Worm (Caenorhabditis elegans) whole organism, L4 larva: ENCODE data around the gene C01B9.4.
"Not testable (repeated sequence)": the region's sequence is repeated elsewhere in the genome, so short reads cannot be mapped to it uniquely, and the experiment has no call there.

Experiments
- D1046.2 ChIP-seq: fragments of 200-800 bp; sonication (Bioruptor generic); IDR thresholded peaks from 2 replicates; pipeline ENCODE4 v1.3.6; 2022; ENCODE audit warnings: missing genetic modification characterization, missing compliant biosample characterization
- F49E8.2 ChIP-seq: sonication (generic microtip); optimal IDR thresholded peaks from 2 replicates; lab custom pipeline; 2016; ENCODE audit warnings: missing compliant biosample characterization, mild to moderate bottlenecking, missing genetic modification characterization, borderline replicate concordance
- T26A8.4 ChIP-seq: fragments of 200-800 bp; sonication (Bioruptor generic); IDR thresholded peaks from 2 replicates; pipeline ENCODE4 v1.3.6; 2022; ENCODE audit warnings: missing genetic modification characterization, missing compliant biosample characterization
- Y105C5A.15 ChIP-seq: fragments of 200-800 bp; sonication (Bioruptor generic); IDR thresholded peaks from 2 replicates; pipeline ENCODE4 v1.3.6; 2022; ENCODE audit warnings: missing genetic modification characterization, missing compliant biosample characterization
- Y48G9A.11 ChIP-seq: fragments of 200-800 bp; sonication (Bioruptor generic); IDR thresholded peaks from 2 replicates; pipeline ENCODE4 v1.3.6; 2022; ENCODE audit warnings: missing genetic modification reagents, missing genetic modification characterization, missing compliant biosample characterization
- Y75B8A.6 ChIP-seq: fragments of 200-800 bp; sonication (Bioruptor generic); IDR thresholded peaks from 2 replicates; pipeline ENCODE4 v1.3.6; 2022; ENCODE audit warnings: missing genetic modification reagents, missing genetic modification characterization, missing compliant biosample characterization
- aly-2 ChIP-seq: sonication (generic microtip); optimal IDR thresholded peaks from 2 replicates; lab custom pipeline; 2018; ENCODE audit warnings: missing biosample characterization, missing genetic modification characterization
- ctbp-1 ChIP-seq: fragments of 200-800 bp; sonication (Bioruptor generic); IDR thresholded peaks from 2 replicates; pipeline ENCODE4 v1.3.6; 2022; ENCODE audit warnings: missing genetic modification reagents, missing genetic modification characterization, missing compliant biosample characterization
- daf-16 ChIP-seq, 3 experiments: sonication (generic microtip); optimal IDR thresholded peaks; 2 replicates each; lab custom pipeline; 2016 to 2017; ENCODE audit warnings: missing genetic modification characterization in 3 of 3, missing genetic modification reagents in 3 of 3, mild to moderate bottlenecking in 2 of 3, missing compliant biosample characterization in 2 of 3, missing biosample characterization in 1 of 3, moderate library complexity in 1 of 3
- daf-8 ChIP-seq: fragments of 200-800 bp; sonication (Bioruptor generic); IDR thresholded peaks from 2 replicates; pipeline ENCODE4 v1.3.6; 2022; ENCODE audit warnings: missing genetic modification characterization, missing compliant biosample characterization
- dmd-6 ChIP-seq: fragments of 200-800 bp; sonication (Bioruptor generic); IDR thresholded peaks from 2 replicates; pipeline ENCODE4 v1.3.6; 2022; ENCODE audit warnings: missing genetic modification reagents, missing genetic modification characterization, missing compliant biosample characterization
- duxl-1 ChIP-seq: sonication (generic microtip); optimal IDR thresholded peaks from 2 replicates; lab custom pipeline; 2016; ENCODE audit warnings: mild to moderate bottlenecking, missing genetic modification characterization, moderate library complexity, missing compliant biosample characterization; ENCODE audit not compliant: poor library complexity
- egl-43 ChIP-seq: fragments of 200-800 bp; sonication (Bioruptor generic); IDR thresholded peaks from 2 replicates; pipeline ENCODE4 v1.3.6; 2022; ENCODE audit warnings: missing genetic modification reagents, missing genetic modification characterization, missing compliant biosample characterization
- hlh-11 ChIP-seq: fragments of 200-800 bp; sonication (Bioruptor generic); optimal IDR thresholded peaks from 2 replicates; lab custom pipeline; 2018; ENCODE audit warnings: mild to moderate bottlenecking, missing genetic modification characterization, missing compliant biosample characterization
- hlh-30 ChIP-seq: sonication (generic microtip); optimal IDR thresholded peaks from 2 replicates; lab custom pipeline; 2017; ENCODE audit warnings: antibody characterized with exemption, mild to moderate bottlenecking, missing genetic modification characterization, missing compliant biosample characterization; ENCODE audit not compliant: insufficient read depth
- lsy-2 ChIP-seq, 2 experiments: fragments of 150-350 bp in 1 of 2; sonication (generic microtip) in 1 of 2; optimal IDR thresholded peaks; 2 replicates each; lab custom pipeline; 2014 to 2017; ENCODE audit warnings: missing biosample characterization in 2 of 2, missing genetic modification characterization in 2 of 2
- madf-5 ChIP-seq, 2 experiments: fragments of 200-800 bp; sonication (Bioruptor generic); IDR thresholded peaks; 2 replicates each; pipeline ENCODE4 v1.3.6; 2022; ENCODE audit warnings: missing compliant biosample characterization in 2 of 2, missing genetic modification characterization in 2 of 2
- mdl-1 ChIP-seq, 2 experiments: fragments of 150-350 bp in 1 of 2; sonication (generic microtip) in 1 of 2; optimal IDR thresholded peaks; 2 replicates each; lab custom pipeline; 2014 to 2017; ENCODE audit warnings: missing biosample characterization in 2 of 2, missing genetic modification characterization in 2 of 2
- mes-2 ChIP-seq: sonication (generic microtip); optimal IDR thresholded peaks from 2 replicates; lab custom pipeline; 2016; ENCODE audit warnings: missing genotype, mild to moderate bottlenecking, missing genetic modification characterization, missing compliant biosample characterization; ENCODE audit not compliant: poor library complexity, severe bottlenecking
- mxl-2 ChIP-seq: fragments of 200-800 bp; sonication (Bioruptor generic); conservative IDR thresholded peaks from 2 replicates; pipeline ENCODE4 v1.3.6; 2022; ENCODE audit warnings: missing genetic modification reagents, missing genetic modification characterization, missing compliant biosample characterization
- mxl-3 ChIP-seq: fragments of 200-800 bp; sonication (Bioruptor generic); optimal IDR thresholded peaks from 2 replicates; lab custom pipeline; 2018; ENCODE audit warnings: mild to moderate bottlenecking, missing genetic modification characterization, missing compliant biosample characterization
- nhr-102 ChIP-seq: sonication (generic microtip); optimal IDR thresholded peaks from 2 replicates; lab custom pipeline; 2016; ENCODE audit warnings: mild to moderate bottlenecking, missing genetic modification characterization, moderate library complexity, missing compliant biosample characterization
- nhr-11 ChIP-seq: fragments of 150-350 bp; optimal IDR thresholded peaks from 2 replicates; lab custom pipeline; 2014; ENCODE audit warnings: missing biosample characterization, missing genetic modification characterization
- nhr-28 ChIP-seq: fragments of 150-350 bp; optimal IDR thresholded peaks from 2 replicates; lab custom pipeline; 2014; ENCODE audit warnings: missing biosample characterization, missing genetic modification characterization
- nhr-42 ChIP-seq: fragments of 200-800 bp; sonication (Bioruptor generic); IDR thresholded peaks from 2 replicates; pipeline ENCODE4 v1.3.6; 2022; ENCODE audit warnings: missing genetic modification characterization, missing compliant biosample characterization
- nhr-48 ChIP-seq: sonication (generic microtip); optimal IDR thresholded peaks from 2 replicates; lab custom pipeline; 2016; ENCODE audit warnings: mild to moderate bottlenecking, missing genetic modification characterization, missing compliant biosample characterization
- nhr-6 ChIP-seq: fragments of 150-350 bp; optimal IDR thresholded peaks from 2 replicates; lab custom pipeline; 2014; ENCODE audit warnings: missing biosample characterization, missing genetic modification characterization
- nhr-76 ChIP-seq: fragments of 150-350 bp; optimal IDR thresholded peaks from 2 replicates; lab custom pipeline; 2014; ENCODE audit warnings: missing biosample characterization, missing genetic modification characterization
- nhr-77 ChIP-seq: fragments of 150-350 bp; optimal IDR thresholded peaks from 2 replicates; lab custom pipeline; 2014; ENCODE audit warnings: missing biosample characterization, missing genetic modification characterization
- pha-4 ChIP-seq, 2 experiments: fragments of 150-350 bp in 1 of 2; fragments of 200-800 bp in 1 of 2; sonication (Bioruptor generic) in 1 of 2; IDR thresholded peaks in 1 of 2; optimal IDR thresholded peaks in 1 of 2; 2 replicates each; pipeline versions ENCODE4 v1.3.6 to Lab custom; 2014 to 2022; ENCODE audit warnings: missing genetic modification characterization in 2 of 2, missing genetic modification reagents in 2 of 2, missing biosample characterization in 1 of 2, missing compliant biosample characterization in 1 of 2
- php-3 ChIP-seq: fragments of 200-800 bp; sonication (Bioruptor generic); IDR thresholded peaks from 2 replicates; pipeline ENCODE4 v1.3.6; 2022; ENCODE audit warnings: missing genetic modification reagents, missing genetic modification characterization, missing compliant biosample characterization
- pqm-1 ChIP-seq: sonication (generic microtip); optimal IDR thresholded peaks from 2 replicates; lab custom pipeline; 2017; ENCODE audit warnings: missing biosample characterization, missing genetic modification characterization
- snpc-1.2 ChIP-seq: fragments of 200-800 bp; sonication (Bioruptor generic); IDR thresholded peaks from 2 replicates; pipeline ENCODE4 v1.3.6; 2022; ENCODE audit warnings: missing genetic modification reagents, missing genetic modification characterization, missing compliant biosample characterization
- snpc-4 ChIP-seq: fragments of 150-350 bp; optimal IDR thresholded peaks from 2 replicates; lab custom pipeline; 2014; ENCODE audit warnings: missing biosample characterization, missing genetic modification characterization
- spr-1 ChIP-seq: sonication (generic microtip); optimal IDR thresholded peaks from 2 replicates; lab custom pipeline; 2016; ENCODE audit warnings: mild to moderate bottlenecking, missing genetic modification characterization, missing compliant biosample characterization
- tra-1 ChIP-seq: fragments of 200-800 bp; sonication (Bioruptor generic); IDR thresholded peaks from 2 replicates; pipeline ENCODE4 v1.3.6; 2022; ENCODE audit warnings: missing genetic modification reagents, missing genetic modification characterization, missing compliant biosample characterization
- unc-39 ChIP-seq: sonication (generic microtip); optimal IDR thresholded peaks from 2 replicates; lab custom pipeline; 2017; ENCODE audit warnings: missing biosample characterization, missing genetic modification characterization
- vab-7 ChIP-seq: fragments of 200-800 bp; sonication (Bioruptor generic); IDR thresholded peaks from 2 replicates; pipeline ENCODE4 v1.3.6; 2022; ENCODE audit warnings: missing genetic modification reagents, missing genetic modification characterization, missing compliant biosample characterization
- ztf-11 ChIP-seq: fragments of 150-350 bp; optimal IDR thresholded peaks from 2 replicates; lab custom pipeline; 2014; ENCODE audit warnings: missing biosample characterization, missing genetic modification characterization
- ztf-7 ChIP-seq: fragments of 150-350 bp; optimal IDR thresholded peaks from 2 replicates; lab custom pipeline; 2014; ENCODE audit warnings: missing biosample characterization, missing genetic modification characterization

Gene C01B9.4

DNA sequence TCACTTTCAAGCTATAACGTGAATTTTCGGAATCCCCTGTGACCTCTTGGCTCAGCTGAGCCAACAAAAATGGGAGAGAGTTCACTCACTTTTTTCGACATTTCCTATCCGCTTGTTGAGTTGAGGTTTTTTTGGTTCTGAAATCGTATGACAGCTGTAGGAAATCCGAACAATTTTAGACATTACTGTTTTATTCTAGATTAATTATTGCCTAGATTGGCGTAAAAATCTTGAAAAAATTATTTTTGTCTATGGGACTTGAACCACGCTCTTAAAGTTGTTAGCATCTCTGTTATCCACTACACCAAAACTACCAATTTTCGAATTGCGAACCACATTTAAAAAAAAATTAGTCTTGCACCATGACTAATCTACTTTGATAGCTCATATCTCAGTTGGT lies at the start of gene C01B9.4:
TSS of gene C01B9.4 (minus strand) at position 101 of the 400 bp plus-strand sequence.
- TF ChIP-seq ztf-7 (tag; lab: Kevin White, UChicago) (no peak), unc-39 (tag; lab: Kevin White, UChicago) (no peak)

- TF ChIP-seq nhr-6 (no peak), egl-43 (no peak), nhr-28 (peak; percentile 9), daf-16 (GFP tag; optimal IDR thresholded peaks at IDR 0.05; lab: Kevin White, UChicago) (no peak), daf-16 (tag; optimal IDR thresholded peaks at IDR 0.05; lab: Kevin White, UChicago) (peak; percentile 70)
Observed at ce11 chrII:13833505-13833904, 49.7 kb upstream of the C01B9.4 start, which contains the start of gene F08G2.5. TSS of gene F08G2.5 (minus strand) at chrII:13833631.

ce11 chrII:13830255-13830654 lies 46.5 kb upstream of the C01B9.4 start, which contains the start of gene F08G2.4:
TSS of gene F08G2.4 (plus strand) at chrII:13830602.
- TF ChIP-seq ztf-11 (no peak), madf-5 (GFP tag; IDR thresholded peaks at IDR 0.05; lab: Robert Waterston, UW) (no peak), Y75B8A.6 (GFP tag; lab: Robert Waterston, UW) (no peak), nhr-48 (tag; lab: Kevin White, UChicago) (no peak), Y48G9A.11 (GFP tag; lab: Robert Waterston, UW) (no peak), egl-43 (no peak), nhr-6 (no peak), tra-1 (GFP tag; lab: Robert Waterston, UW) (no peak), snpc-4 (tag; lab: Kevin White, UChicago) (no peak), vab-7 (GFP tag; lab: Robert Waterston, UW) (no peak), unc-39 (tag; lab: Kevin White, UChicago) (no peak), T26A8.4 (GFP tag; lab: Robert Waterston, UW) (no peak), nhr-11 (tag; lab: Kevin White, UChicago) (no peak), D1046.2 (GFP tag; lab: Robert Waterston, UW) (no peak), ctbp-1 (no peak), Y105C5A.15 (GFP tag; lab: Robert Waterston, UW) (no peak), daf-8 (GFP tag; lab: Robert Waterston, UW) (no peak)
- TF ChIP-seq, all 104 proteins: peak for 0

ce11 chrII:13829123-13829996 lies 45.6 kb upstream of the C01B9.4 start:
- peak; percentile 38 to 55 for TF ChIP-seq lsy-2 (tag; optimal IDR thresholded peaks at IDR 0.05; lab: Kevin White, UChicago)
- peak; percentile 11 for TF ChIP-seq aly-2 (tag; lab: Kevin White, UChicago)
- TF ChIP-seq hlh-30 (tag; lab: Kevin White, UChicago): peak; percentile 70
- TF ChIP-seq nhr-77 (tag; lab: Kevin White, UChicago): peak; percentile 90
- TF ChIP-seq hlh-11 (tag; lab: Kevin White, UChicago): peak; percentile 71
- TF ChIP-seq snpc-4 (tag; lab: Kevin White, UChicago): peak; percentile 85
- peak; percentile 36 for TF ChIP-seq mes-2 (tag; lab: Kevin White, UChicago)
- TF ChIP-seq nhr-48 (tag; lab: Kevin White, UChicago): peak; percentile 59
- TF ChIP-seq pha-4 (GFP tag; IDR thresholded peaks at IDR 0.05; lab: Robert Waterston, UW): peak; percentile 45; the same call in 1 of the 2 replicates
- TF ChIP-seq pha-4 (tag; optimal IDR thresholded peaks at IDR 0.05; lab: Kevin White, UChicago): not testable (repeated sequence)
- TF ChIP-seq F49E8.2 (tag; lab: Kevin White, UChicago): peak; percentile 81
- TF ChIP-seq nhr-6: peak; percentile 79
- TF ChIP-seq spr-1: peak; percentile 55
- TF ChIP-seq mdl-1 (tag; optimal IDR thresholded peaks at IDR 0.05; lab: Kevin White, UChicago): peak in 1 of 2 experiments; percentile 43
- peak; percentile 71 for TF ChIP-seq dmd-6 (GFP tag; lab: Robert Waterston, UW)
- TF ChIP-seq nhr-42 (GFP tag; lab: Robert Waterston, UW): peak; percentile 91
- peak; percentile 72 for TF ChIP-seq snpc-1.2
- TF ChIP-seq nhr-76 (tag; lab: Kevin White, UChicago): peak; percentile 28
- TF ChIP-seq nhr-102 (tag; lab: Kevin White, UChicago): peak; percentile 69
- peak in 1 of 2 experiments; percentile 41 for TF ChIP-seq daf-16 (GFP tag; optimal IDR thresholded peaks at IDR 0.05; lab: Kevin White, UChicago)
- peak; percentile 62 for TF ChIP-seq daf-16 (tag; optimal IDR thresholded peaks at IDR 0.05; lab: Kevin White, UChicago)
- peak; percentile 30; the same call in 1 of the 2 replicates for TF ChIP-seq php-3
- 0 out of 2 replicates have a peak, but pooled peaks have one; percentile 32 for TF ChIP-seq mxl-2 (GFP tag; lab: Robert Waterston, UW)
- peak; percentile 37 for TF ChIP-seq duxl-1 (tag; lab: Kevin White, UChicago)
- TF ChIP-seq Y48G9A.11 (GFP tag; lab: Robert Waterston, UW): 0 out of 2 replicates have a peak, but pooled peaks have one; percentile 11
- peak; percentile 8 for TF ChIP-seq pqm-1 (tag; lab: Kevin White, UChicago)
- peak; percentile 80 for TF ChIP-seq nhr-28
- peak; percentile 26 for TF ChIP-seq mxl-3 (GFP tag; lab: Kevin White, UChicago)
